Worm (Caenorhabditis elegans): Measurements from ENCODE around the gene K11H12.8.

Gene K11H12.8

DNA sequence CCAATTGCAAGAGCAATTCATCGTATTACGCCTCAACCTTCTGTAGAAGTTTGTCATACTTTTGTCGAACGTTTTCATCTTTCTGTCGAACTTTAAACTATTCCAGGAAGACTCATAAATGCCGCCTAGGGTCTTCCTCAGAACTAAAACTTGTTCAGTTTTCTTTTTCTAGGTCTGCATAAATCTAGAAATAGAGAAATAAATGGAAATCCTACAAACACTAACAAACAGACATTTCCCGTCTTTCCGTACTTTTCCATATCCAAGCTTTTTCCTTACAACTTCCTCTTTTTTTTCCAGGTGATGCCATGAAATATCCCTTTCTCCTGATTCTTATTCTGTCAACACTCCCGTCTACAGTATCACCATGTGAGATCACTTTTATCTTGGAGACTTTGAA, 29.0 kb downstream of the K11H12.8 start, which contains the start of gene cutl-28:
Gene cutl-28, plus strand, starts transcription at position 301 of the 400 bp plus-strand sequence.
- TF ChIP-seq skn-1 (tag; optimal IDR thresholded peaks at IDR 0.05) (no peak), ZK546.5 (tag; optimal IDR thresholded peaks at IDR 0.05) (no peak), ceh-16 (tag; optimal IDR thresholded peaks at IDR 0.05) (no peak), aly-2 (tag; optimal IDR thresholded peaks at IDR 0.05) (no peak), gmeb-1 (tag; optimal IDR thresholded peaks at IDR 0.05) (no peak), lin-13 (GFP tag; optimal IDR thresholded peaks at IDR 0.05) (no peak), C34F6.9 (tag; optimal IDR thresholded peaks at IDR 0.05) (no peak), nhr-129 (tag; optimal IDR thresholded peaks at IDR 0.05) (no peak), dmd-4 (tag; optimal IDR thresholded peaks at IDR 0.05) (no peak)

DNA sequence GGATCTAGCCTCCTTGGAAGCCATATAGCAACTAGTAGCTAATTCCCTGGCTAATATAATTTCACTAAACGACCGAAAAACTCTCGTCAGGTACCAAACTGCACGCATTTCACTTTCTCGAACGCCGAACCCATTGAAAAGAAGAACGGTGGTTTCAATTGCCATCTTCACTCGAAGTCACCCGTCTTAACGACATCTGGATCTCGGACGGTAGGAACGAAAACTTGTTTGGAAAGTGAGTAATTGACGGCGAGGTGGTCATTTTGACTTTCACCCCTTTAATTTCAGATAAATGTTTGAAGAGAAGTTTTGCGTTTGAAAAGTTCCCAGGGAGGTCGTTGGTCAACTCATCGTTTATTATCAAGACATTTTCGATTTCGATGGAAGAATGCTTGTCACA, 29.6 kb downstream of the K11H12.8 start:
- no peak for TF ChIP-seq ZK546.5 (tag; optimal IDR thresholded peaks at IDR 0.05)
- TF ChIP-seq aly-2 (tag; optimal IDR thresholded peaks at IDR 0.05), result no peak
- no peak for TF ChIP-seq mbf-1 (tag; optimal IDR thresholded peaks at IDR 0.05)
- no peak for TF ChIP-seq unc-55 (GFP tag; optimal IDR thresholded peaks at IDR 0.05)
- no peak for TF ChIP-seq sem-4 (tag; optimal IDR thresholded peaks at IDR 0.05)
- no peak for TF ChIP-seq mdl-1 (tag; optimal IDR thresholded peaks at IDR 0.05)
- no peak for TF ChIP-seq ztf-11 (tag; optimal IDR thresholded peaks at IDR 0.05)
- TF ChIP-seq sma-3 (GFP tag; optimal IDR thresholded peaks at IDR 0.05), result no peak
- TF ChIP-seq lin-39 (tag; optimal IDR thresholded peaks at IDR 0.05), result no peak
- TF ChIP-seq elt-3 (tag; optimal IDR thresholded peaks at IDR 0.05), result no peak
- no peak for TF ChIP-seq gmeb-1 (tag; optimal IDR thresholded peaks at IDR 0.05)
- TF ChIP-seq unc-62 (GFP tag; optimal IDR thresholded peaks at IDR 0.05), result no peak
- no peak for TF ChIP-seq ztf-1 (GFP tag; conservative IDR thresholded peaks at IDR 0.05)
- TF ChIP-seq ceh-16 (tag; optimal IDR thresholded peaks at IDR 0.05), result no peak
- no peak for TF ChIP-seq nhr-237 (tag; optimal IDR thresholded peaks at IDR 0.05)
- TF ChIP-seq lin-11 (tag; optimal IDR thresholded peaks at IDR 0.05), result no peak
- no peak for TF ChIP-seq dmd-4 (tag; optimal IDR thresholded peaks at IDR 0.05)
- no peak for TF ChIP-seq nhr-23 (tag; optimal IDR thresholded peaks at IDR 0.05)

DNA sequence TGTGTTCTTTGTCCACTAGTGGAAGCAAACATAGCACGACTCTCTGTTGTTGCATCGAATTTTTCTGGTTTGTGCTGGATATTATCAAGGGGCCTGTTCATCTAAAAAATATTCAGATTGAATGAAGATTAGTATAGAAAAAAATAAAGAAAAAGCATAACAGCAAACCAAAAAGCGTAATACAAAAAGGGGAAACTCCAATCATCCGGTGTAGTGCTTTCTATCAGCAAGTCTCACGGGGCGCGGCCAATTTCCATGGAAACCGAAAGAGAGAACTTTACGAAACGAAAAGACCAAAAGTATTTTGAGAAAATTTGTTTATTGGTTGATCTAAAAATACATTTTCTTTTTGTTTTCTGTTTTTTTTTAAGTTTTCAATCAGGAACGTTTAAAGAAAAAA, 43.1 kb downstream of the K11H12.8 start, which contains the start of gene Y55F3C.17:
Gene Y55F3C.17, minus strand, starts transcription at position 101 of the 400 bp plus-strand sequence.
- no peak for TF ChIP-seq gmeb-1 (tag; optimal IDR thresholded peaks at IDR 0.05)
- TF ChIP-seq F13H6.1 (tag; optimal IDR thresholded peaks at IDR 0.05), result no peak
- no peak for TF ChIP-seq fos-1 (tag; optimal IDR thresholded peaks at IDR 0.05)
- no peak for TF ChIP-seq nhr-77 (tag; optimal IDR thresholded peaks at IDR 0.05)
- TF ChIP-seq sma-9 (GFP tag; optimal IDR thresholded peaks at IDR 0.05), result no peak
- TF ChIP-seq sma-9 (tag; optimal IDR thresholded peaks at IDR 0.05), result no peak
- TF ChIP-seq sem-4 (tag; optimal IDR thresholded peaks at IDR 0.05), result no peak

DNA sequence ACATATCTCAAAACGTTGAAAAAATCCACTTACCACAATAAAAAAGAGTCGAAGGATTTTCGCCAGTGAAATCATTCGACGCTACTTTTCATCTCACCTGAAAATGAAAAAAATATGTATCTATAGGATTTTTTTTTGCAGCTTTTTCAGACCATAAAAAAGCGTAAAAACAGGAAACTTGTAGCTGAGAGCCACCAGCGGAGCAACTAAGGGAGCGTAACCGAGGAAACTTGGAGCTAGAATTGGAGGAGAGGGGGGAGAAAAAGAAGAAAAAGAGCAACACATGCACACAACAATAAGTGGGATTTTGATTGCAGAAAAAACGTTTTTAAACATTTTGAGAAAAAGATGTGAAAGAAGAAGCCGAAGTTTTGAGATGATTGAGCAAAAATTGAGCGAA, 52.4 kb downstream of the K11H12.8 start, which contains the start of gene cutl-26:
Gene cutl-26, minus strand, starts transcription at position 101 of the 400 bp plus-strand sequence.
- no peak for TF ChIP-seq fos-1 (tag; optimal IDR thresholded peaks at IDR 0.05)
- TF ChIP-seq snpc-4 (tag; optimal IDR thresholded peaks at IDR 0.05), result no peak
